Fruit fly (Drosophila melanogaster): ENCODE data around the gene Lasp.

Gene Lasp

dm6 chr3L:16759483-16759882 lies 48.0 kb upstream of the Lasp start (continued):
- TF ChIP-seq Hr4 (GFP tag; optimal IDR thresholded peaks at IDR 0.05) (peak; percentile 49), achi (GFP tag; optimal IDR thresholded peaks at IDR 0.05) (peak; percentile 47), fd59A (GFP tag; optimal IDR thresholded peaks at IDR 0.05) (peak; percentile 30), dsx (GFP tag; optimal IDR thresholded peaks at IDR 0.05; ENCODE audit: poor library complexity, severe bottlenecking) (peak; percentile 29), vri (GFP tag; optimal IDR thresholded peaks at IDR 0.05) (no peak), Lpt (GFP tag; optimal IDR thresholded peaks at IDR 0.05) (no peak), CG11762 (GFP tag; optimal IDR thresholded peaks at IDR 0.05; ENCODE audit: insufficient read depth) (no peak), CG6276 (GFP tag; optimal IDR thresholded peaks at IDR 0.05) (peak; percentile 14), ss (GFP tag; optimal IDR thresholded peaks at IDR 0.05) (peak in 1 of 2 experiments; percentile 15), CG10631 (GFP tag; optimal IDR thresholded peaks at IDR 0.05) (peak; percentile 31), CG4318 (GFP tag; optimal IDR thresholded peaks at IDR 0.05) (peak; percentile 11), CG3919 (GFP tag; optimal IDR thresholded peaks at IDR 0.05) (peak; percentile 5)

dm6 chr3L:16758504-16759109 lies 47.1 kb upstream of the Lasp start:
- TF ChIP-seq esn (GFP tag; optimal IDR thresholded peaks at IDR 0.05) = peak; percentile 82
- peak; percentile 30 for TF ChIP-seq vri (GFP tag; optimal IDR thresholded peaks at IDR 0.05)
- TF ChIP-seq CG8119 (GFP tag; IDR thresholded peaks at IDR 0.05) = peak; percentile 86
- TF ChIP-seq CG8319 (GFP tag; optimal IDR thresholded peaks at IDR 0.05) = peak; percentile 47
- peak; percentile 83 for TF ChIP-seq eg (GFP tag; IDR thresholded peaks at IDR 0.05)
- peak; percentile 86 for TF ChIP-seq dsx (GFP tag; optimal IDR thresholded peaks at IDR 0.05; ENCODE audit: poor library complexity, severe bottlenecking)
- peak; percentile 76 for TF ChIP-seq CG4318 (GFP tag; optimal IDR thresholded peaks at IDR 0.05)
- TF ChIP-seq CG10669 (GFP tag; optimal IDR thresholded peaks at IDR 0.05) = peak; percentile 85
- peak; percentile 70 for TF ChIP-seq Gug (GFP tag; IDR thresholded peaks at IDR 0.05)
- TF ChIP-seq CG3919 (GFP tag; optimal IDR thresholded peaks at IDR 0.05) = peak; percentile 84
- no peak for TF ChIP-seq Hr38 (GFP tag; optimal IDR thresholded peaks at IDR 0.05)
- peak; percentile 89 for TF ChIP-seq CG9139 (GFP tag; optimal IDR thresholded peaks at IDR 0.05)
- peak; percentile 47 for TF ChIP-seq fd85E (GFP tag; optimal IDR thresholded peaks at IDR 0.05)
- peak; percentile 63 for TF ChIP-seq Smox (GFP tag; optimal IDR thresholded peaks at IDR 0.05)
- peak; percentile 68 for TF ChIP-seq CG7368 (GFP tag; optimal IDR thresholded peaks at IDR 0.05)
- peak; percentile 73 for TF ChIP-seq acj6 (GFP tag; optimal IDR thresholded peaks at IDR 0.05)
- peak; percentile 70 to 71 for TF ChIP-seq salr (GFP tag; optimal IDR thresholded peaks at IDR 0.05)
- TF ChIP-seq cyc (GFP tag; optimal IDR thresholded peaks at IDR 0.05) = peak; percentile 80
- TF ChIP-seq CG6854 (GFP tag; optimal IDR thresholded peaks at IDR 0.05) = no peak
- peak; percentile 17 for TF ChIP-seq Eip93F (GFP tag; optimal IDR thresholded peaks at IDR 0.05)
- TF ChIP-seq CG15336 (GFP tag; IDR thresholded peaks at IDR 0.05) = peak; percentile 87
- TF ChIP-seq CG6276 (GFP tag; optimal IDR thresholded peaks at IDR 0.05) = peak; percentile 77
- peak; percentile 63 for TF ChIP-seq Sox102F (GFP tag; optimal IDR thresholded peaks at IDR 0.05)
- peak; percentile 68 for TF ChIP-seq Hr39 (GFP tag; optimal IDR thresholded peaks at IDR 0.05)
- TF ChIP-seq CG3032 (tag; optimal IDR thresholded peaks at IDR 0.05) = peak; percentile 83
- peak; percentile 81 for TF ChIP-seq Ets96B (tag; optimal IDR thresholded peaks at IDR 0.05)
- peak; percentile 75 for TF ChIP-seq Met (GFP tag; optimal IDR thresholded peaks at IDR 0.05)
- peak; percentile 79 for TF ChIP-seq achi (GFP tag; optimal IDR thresholded peaks at IDR 0.05)
- peak; percentile 53 for TF ChIP-seq Blimp-1 (GFP tag; optimal IDR thresholded peaks at IDR 0.05)
- peak; percentile 93 for TF ChIP-seq CG6163 (GFP tag; IDR thresholded peaks at IDR 0.05)
- TF ChIP-seq CG8632 (GFP tag; optimal IDR thresholded peaks at IDR 0.05) = peak; percentile 75
- no peak for TF ChIP-seq fkh (GFP tag; optimal IDR thresholded peaks at IDR 0.05)
- peak; percentile 74 for TF ChIP-seq CG11762 (GFP tag; optimal IDR thresholded peaks at IDR 0.05; ENCODE audit: insufficient read depth)
- TF ChIP-seq CG16779 (tag; optimal IDR thresholded peaks at IDR 0.05) = peak; percentile 70
- TF ChIP-seq pdm3 (GFP tag; optimal IDR thresholded peaks at IDR 0.05) = peak; percentile 82
- TF ChIP-seq CG11294 (GFP tag; IDR thresholded peaks at IDR 0.05) = peak; percentile 46
- TF ChIP-seq Hr4 (GFP tag; optimal IDR thresholded peaks at IDR 0.05) = peak; percentile 86
- TF ChIP-seq svp (GFP tag) = peak; percentile 94
- peak; percentile 61 for TF ChIP-seq Sox15 (GFP tag; optimal IDR thresholded peaks at IDR 0.05)
- TF ChIP-seq fd59A (GFP tag; optimal IDR thresholded peaks at IDR 0.05) = peak; percentile 74
- peak; percentile 60 for TF ChIP-seq CG31627 (GFP tag; optimal IDR thresholded peaks at IDR 0.05)
- TF ChIP-seq OdsH (GFP tag; optimal IDR thresholded peaks at IDR 0.05) = peak; percentile 82
- TF ChIP-seq net (GFP tag; optimal IDR thresholded peaks at IDR 0.05) = peak; percentile 63
- TF ChIP-seq CG6792 (GFP tag; optimal IDR thresholded peaks at IDR 0.05) = peak; percentile 85
